Fruit fly (Drosophila melanogaster): Measurements from ENCODE around the gene CG46394.

CG46394 gene

dm6 chr3L:11551949-11552348 is 48.2 kb upstream of the CG46394 start (continued):
- TF ChIP-seq ro (GFP tag; IDR thresholded peaks at IDR 0.05) (no peak), CG4328 (GFP tag; optimal IDR thresholded peaks at IDR 0.05) (no peak), Bgb (GFP tag; IDR thresholded peaks at IDR 0.05; ENCODE audit: partially characterized antibody) (no peak), CG2202 (tag; optimal IDR thresholded peaks at IDR 0.05) (peak; percentile 41), CG7357 (GFP tag; IDR thresholded peaks at IDR 0.05) (no peak), Oaz (GFP tag; IDR thresholded peaks at IDR 0.05) (no peak), CG6683 (GFP tag; optimal IDR thresholded peaks at IDR 0.05) (no peak), sug (tag; optimal IDR thresholded peaks at IDR 0.05) (no peak), ftz-f1 (GFP tag; optimal IDR thresholded peaks at IDR 0.05) (no peak), hth (optimal IDR thresholded peaks at IDR 0.05) (no peak), CG17328 (GFP tag; IDR thresholded peaks at IDR 0.05) (0 out of 2 replicates have a peak, but pooled peaks have one; percentile 18), HLH4C (GFP tag; IDR thresholded peaks at IDR 0.05; ENCODE audit: partially characterized antibody) (no peak), Awh (GFP tag; IDR thresholded peaks at IDR 0.05) (no peak), GATAe (GFP tag; conservative IDR thresholded peaks at IDR 0.05) (no peak), CG11093 (GFP tag; IDR thresholded peaks at IDR 0.05) (no peak), CG3407 (GFP tag; optimal IDR thresholded peaks at IDR 0.05) (peak; percentile 3), Hey (tag; optimal IDR thresholded peaks at IDR 0.05) (no peak), CG32532 (GFP tag; IDR thresholded peaks at IDR 0.05) (no peak; the same call in 1 of the 2 replicates), shn (GFP tag; optimal IDR thresholded peaks at IDR 0.05) (no peak), gt (GFP tag; IDR thresholded peaks at IDR 0.05) (no peak), Myb (GFP tag; optimal IDR thresholded peaks at IDR 0.05) (no peak), corto (GFP tag; optimal IDR thresholded peaks at IDR 0.05) (no peak), CG11696 (GFP tag; IDR thresholded peaks at IDR 0.05) (no peak), CG12391 (tag; optimal IDR thresholded peaks at IDR 0.05) (peak; percentile 52), D19A (tag; optimal IDR thresholded peaks at IDR 0.05) (peak; percentile 61), onecut (GFP tag; IDR thresholded peaks at IDR 0.05) (no peak), Gug (GFP tag; IDR thresholded peaks at IDR 0.05) (0 out of 4 replicates have a peak, but pooled peaks have one; percentile 4), Blimp-1 (GFP tag; optimal IDR thresholded peaks at IDR 0.05) (peak; percentile 68)

dm6 chr3L:11552996-11553671 is 47.0 kb upstream of the CG46394 start:
- TF ChIP-seq CG6854 (GFP tag; optimal IDR thresholded peaks at IDR 0.05) (peak; percentile 29), so (GFP tag; IDR thresholded peaks at IDR 0.05) (peak; percentile 79; the same call in 2 of the 3 replicates), zf30C (GFP tag; optimal IDR thresholded peaks at IDR 0.05) (peak; percentile 77), CG7556 (GFP tag; optimal IDR thresholded peaks at IDR 0.05) (no peak), CG18011 (GFP tag; optimal IDR thresholded peaks at IDR 0.05) (no peak), trem (tag; optimal IDR thresholded peaks at IDR 0.05) (peak; percentile 14), CG32532 (GFP tag; IDR thresholded peaks at IDR 0.05) (0 out of 2 replicates have a peak, but pooled peaks have one; percentile 31), fru (optimal IDR thresholded peaks at IDR 0.05) (no peak), wdn (GFP tag; IDR thresholded peaks at IDR 0.05) (0 out of 2 replicates have a peak, but pooled peaks have one; percentile 15), corto (GFP tag; optimal IDR thresholded peaks at IDR 0.05) (peak; percentile 70), Sry-δ (GFP tag; optimal IDR thresholded peaks at IDR 0.05) (no peak), vnd (GFP tag; IDR thresholded peaks at IDR 0.05; ENCODE audit: partially characterized antibody) (no peak), CG6175 (GFP tag; IDR thresholded peaks at IDR 0.05) (peak; percentile 97), CG4617 (GFP tag; optimal IDR thresholded peaks at IDR 0.05; ENCODE audit: borderline replicate concordance) (no peak), sima (GFP tag; optimal IDR thresholded peaks at IDR 0.05) (no peak), vvl (GFP tag; IDR thresholded peaks at IDR 0.05) (peak; percentile 85; the same call in 1 of the 2 replicates), Sox102F (GFP tag; optimal IDR thresholded peaks at IDR 0.05) (no peak), ssp (GFP tag; IDR thresholded peaks at IDR 0.05) (no peak), CG18599 (GFP tag; optimal IDR thresholded peaks at IDR 0.05) (peak; percentile 49), tap (tag; optimal IDR thresholded peaks at IDR 0.05) (peak; percentile 18), sna (GFP tag; IDR thresholded peaks at IDR 0.05; ENCODE audit: partially characterized antibody) (peak; percentile 82), CG31365 (tag; optimal IDR thresholded peaks at IDR 0.05) (peak; percentile 32), CrebB (tag; optimal IDR thresholded peaks at IDR 0.05) (peak; percentile 57), Fer3 (tag; optimal IDR thresholded peaks at IDR 0.05) (no peak), Spps (tag; optimal IDR thresholded peaks at IDR 0.05) (peak; percentile 6)

Data from whole organism, embryonic.